Worm (Caenorhabditis elegans) whole organism, L4/young adult: ENCODE measurements around the gene qua-1.

ENCODE experiments used
- W03F9.2 ChIP-seq: fragments of 150-350 bp; optimal IDR thresholded peaks from 2 replicates; lab custom pipeline; 2014; ENCODE audit warnings: missing biosample characterization, missing genetic modification characterization
- dao-5 ChIP-seq: sonication (generic microtip); optimal IDR thresholded peaks from 2 replicates; lab custom pipeline; 2016; ENCODE audit warnings: missing genotype, missing genetic modification characterization, moderate library complexity, missing compliant biosample characterization
- him-1 ChIP-seq: sonication (generic microtip); optimal IDR thresholded peaks from 2 replicates; lab custom pipeline; 2016; ENCODE audit warnings: missing genotype, missing genetic modification reagents, missing genetic modification characterization, missing compliant biosample characterization

The qua-1 gene

ce11 chrII:8220267-8220666 lies 21.7 kb downstream of the qua-1 start:
- TF ChIP-seq him-1 (tag; lab: Kevin White, UChicago) (no peak), W03F9.2 (tag; lab: Kevin White, UChicago) (no peak), dao-5 (tag; lab: Kevin White, UChicago) (no peak)

ce11 chrII:8222309-8223065 lies 23.9 kb downstream of the qua-1 start, which contains the start of gene dab-1:
TSS of gene dab-1 (plus strand) at chrII:8222386.
- TF ChIP-seq W03F9.2 (tag; lab: Kevin White, UChicago) (no peak), him-1 (tag; lab: Kevin White, UChicago) (peak; percentile 21)

- no peak for TF ChIP-seq dao-5 (tag; lab: Kevin White, UChicago)
- no peak for TF ChIP-seq W03F9.2 (tag; lab: Kevin White, UChicago)
- TF ChIP-seq him-1 (tag; lab: Kevin White, UChicago) = no peak
Observed at ce11 chrII:8223422-8223821, 24.8 kb downstream of the qua-1 start.

ce11 chrII:8223945-8224344 lies 25.3 kb downstream of the qua-1 start:
- no peak for TF ChIP-seq him-1 (tag; lab: Kevin White, UChicago)
- no peak for TF ChIP-seq W03F9.2 (tag; lab: Kevin White, UChicago)
- TF ChIP-seq dao-5 (tag; lab: Kevin White, UChicago) = no peak

ce11 chrII:8224623-8225022 lies 26.0 kb downstream of the qua-1 start:
- no peak for TF ChIP-seq dao-5 (tag; lab: Kevin White, UChicago)
- no peak for TF ChIP-seq W03F9.2 (tag; lab: Kevin White, UChicago)
- TF ChIP-seq him-1 (tag; lab: Kevin White, UChicago) = no peak

- TF ChIP-seq W03F9.2 (tag; lab: Kevin White, UChicago) = no peak
- no peak for TF ChIP-seq dao-5 (tag; lab: Kevin White, UChicago)
- no peak for TF ChIP-seq him-1 (tag; lab: Kevin White, UChicago)
Observed at ce11 chrII:8225347-8225746, 26.7 kb downstream of the qua-1 start.

- TF ChIP-seq W03F9.2 (tag; lab: Kevin White, UChicago) (no peak), dao-5 (tag; lab: Kevin White, UChicago) (no peak), him-1 (tag; lab: Kevin White, UChicago) (no peak)
Observed at ce11 chrII:8225914-8226313, 27.3 kb downstream of the qua-1 start.

ce11 chrII:8226475-8226874 lies 27.9 kb downstream of the qua-1 start:
- TF ChIP-seq dao-5 (tag; lab: Kevin White, UChicago) (no peak), W03F9.2 (tag; lab: Kevin White, UChicago) (no peak), him-1 (tag; lab: Kevin White, UChicago) (no peak)

ce11 chrII:8230976-8231375 lies 32.4 kb downstream of the qua-1 start, which contains the start of gene M110.9:
TSS of gene M110.9 (plus strand) at chrII:8231276.
- no peak for TF ChIP-seq dao-5 (tag; lab: Kevin White, UChicago)
- no peak for TF ChIP-seq W03F9.2 (tag; lab: Kevin White, UChicago)
- no peak for TF ChIP-seq him-1 (tag; lab: Kevin White, UChicago)

ce11 chrII:8232489-8232888 lies 33.9 kb downstream of the qua-1 start, which contains the start of gene M110.7:
TSS of gene M110.7 (plus strand) at chrII:8232789.
- TF ChIP-seq dao-5 (tag; lab: Kevin White, UChicago) (no peak), W03F9.2 (tag; lab: Kevin White, UChicago) (no peak), him-1 (tag; lab: Kevin White, UChicago) (no peak)

- TF ChIP-seq him-1 (tag; lab: Kevin White, UChicago) (no peak), W03F9.2 (tag; lab: Kevin White, UChicago) (no peak), dao-5 (tag; lab: Kevin White, UChicago) (no peak)
Observed at ce11 chrII:8238155-8238554, 39.6 kb downstream of the qua-1 start, which contains the start of gene nlp-5. TSS of gene nlp-5 (plus strand) at chrII:8238455.

- no peak for TF ChIP-seq W03F9.2 (tag; lab: Kevin White, UChicago)
- no peak for TF ChIP-seq him-1 (tag; lab: Kevin White, UChicago)
- TF ChIP-seq dao-5 (tag; lab: Kevin White, UChicago) = no peak
Observed at ce11 chrII:8246476-8246875, 47.9 kb downstream of the qua-1 start, which contains the start of gene F35C11.3. TSS of gene F35C11.3 (plus strand) at chrII:8246776.

ce11 chrII:8248745-8249144 lies 50.1 kb downstream of the qua-1 start, which contains the start of the genes F35C11.2 and F35C11.4:
TSS of gene F35C11.2 (minus strand) at chrII:8248834.
TSS of gene F35C11.4 (plus strand) at chrII:8249004.
- no peak for TF ChIP-seq him-1 (tag; lab: Kevin White, UChicago)
- TF ChIP-seq W03F9.2 (tag; lab: Kevin White, UChicago) = peak; percentile 4

ce11 chrII:8249710-8250109 lies 51.1 kb downstream of the qua-1 start:
- TF ChIP-seq dao-5 (tag; lab: Kevin White, UChicago) (no peak), W03F9.2 (tag; lab: Kevin White, UChicago) (no peak), him-1 (tag; lab: Kevin White, UChicago) (no peak)
